Fruit fly (Drosophila melanogaster) whole organism, adult: ENCODE data around the gene mor.

Source experiments
- CG11617 ChIP-seq: fragments of 200-800 bp; sonication (Bioruptor generic); optimal IDR thresholded peaks from 2 replicates; lab custom pipeline; 2017; ENCODE audit warnings: mild to moderate bottlenecking, missing biosample characterization, missing genetic modification reagents, missing genetic modification characterization
- CG12768 ChIP-seq: fragments of 200-800 bp; sonication (Bioruptor generic); optimal IDR thresholded peaks from 2 replicates; lab custom pipeline; 2017; ENCODE audit warnings: missing biosample characterization, missing genetic modification characterization, mild to moderate bottlenecking, moderate library complexity, missing genetic modification reagents
- CG14711 ChIP-seq: fragments of 200-800 bp; sonication (Bioruptor generic); optimal IDR thresholded peaks from 2 replicates; lab custom pipeline; 2018; ENCODE audit warnings: missing biosample characterization, mild to moderate bottlenecking, missing genetic modification characterization, moderate library complexity
- CG1620 ChIP-seq: fragments of 200-800 bp; sonication (Bioruptor generic); optimal IDR thresholded peaks from 2 replicates; lab custom pipeline; 2016; ENCODE audit warnings: missing biosample characterization, missing genetic modification characterization
- CG33017 ChIP-seq: fragments of 200-800 bp; sonication (Bioruptor generic); optimal IDR thresholded peaks from 2 replicates; lab custom pipeline; 2018; ENCODE audit warnings: missing biosample characterization, mild to moderate bottlenecking, missing genetic modification characterization, moderate library complexity
- CG5204 ChIP-seq: fragments of 200-800 bp; sonication (Bioruptor generic); optimal IDR thresholded peaks from 2 replicates; lab custom pipeline; 2016; ENCODE audit warnings: missing biosample characterization, missing genetic modification characterization
- CG7045 ChIP-seq: fragments of 200-800 bp; sonication (Bioruptor generic); optimal IDR thresholded peaks from 2 replicates; lab custom pipeline; 2017; ENCODE audit warnings: missing biosample characterization, mild to moderate bottlenecking, missing genetic modification characterization
- CG7101 ChIP-seq: fragments of 200-800 bp; sonication (Bioruptor generic); optimal IDR thresholded peaks from 2 replicates; lab custom pipeline; 2018; ENCODE audit warnings: missing biosample characterization, mild to moderate bottlenecking, missing genetic modification characterization, moderate library complexity
- Clk ChIP-seq: fragments of 200-800 bp; sonication (Bioruptor generic); optimal IDR thresholded peaks from 2 replicates; lab custom pipeline; 2017; ENCODE audit warnings: missing biosample characterization, missing genetic modification characterization
- Crg-1 ChIP-seq: fragments of 200-800 bp; sonication (Bioruptor generic); optimal IDR thresholded peaks from 2 replicates; lab custom pipeline; 2016; ENCODE audit warnings: missing biosample characterization, missing genetic modification characterization
- Hr96 ChIP-seq: fragments of 200-800 bp; sonication (Bioruptor generic); optimal IDR thresholded peaks from 2 replicates; lab custom pipeline; 2016; ENCODE audit warnings: missing biosample characterization, missing genetic modification characterization
- Mnt ChIP-seq: fragments of 200-800 bp; sonication (Bioruptor generic); optimal IDR thresholded peaks from 2 replicates; lab custom pipeline; 2016; ENCODE audit warnings: missing biosample characterization, mild to moderate bottlenecking, missing genetic modification characterization
- bab1 ChIP-seq: fragments of 200-800 bp; sonication (Bioruptor generic); optimal IDR thresholded peaks from 3 replicates; lab custom pipeline; 2019; ENCODE audit warnings: missing biosample characterization, mild to moderate bottlenecking, missing genetic modification characterization, moderate library complexity
- cic ChIP-seq: fragments of 200-800 bp; sonication (Bioruptor generic); optimal IDR thresholded peaks from 2 replicates; lab custom pipeline; 2017; ENCODE audit warnings: missing biosample characterization, mild to moderate bottlenecking, missing genetic modification characterization, moderate library complexity
- cnc ChIP-seq, 2 experiments: fragments of >200 bp; optimal IDR thresholded peaks; 2 replicates each; lab custom pipeline; 2017
- kay ChIP-seq: fragments of 200-800 bp; sonication (Bioruptor generic); peaks from one replicate; lab custom pipeline; 2016; ENCODE audit warnings: missing biosample characterization, missing genetic modification characterization, borderline replicate concordance
- ovo ChIP-seq: fragments of 200-800 bp; sonication (Bioruptor generic); optimal IDR thresholded peaks from 2 replicates; lab custom pipeline; 2016; ENCODE audit warnings: missing biosample characterization, missing genetic modification characterization
- pad ChIP-seq: fragments of 200-800 bp; sonication (Bioruptor generic); optimal IDR thresholded peaks from 3 replicates; lab custom pipeline; 2017; ENCODE audit warnings: missing biosample characterization, missing genetic modification characterization, mild to moderate bottlenecking, moderate library complexity, missing genetic modification reagents
- tj ChIP-seq: fragments of 200-800 bp; sonication (Bioruptor generic); optimal IDR thresholded peaks from 3 replicates; lab custom pipeline; 2017; ENCODE audit warnings: missing biosample characterization, mild to moderate bottlenecking, missing genetic modification characterization, moderate library complexity
- toe ChIP-seq: fragments of 200-800 bp; sonication (Bioruptor generic); optimal IDR thresholded peaks from 2 replicates; lab custom pipeline; 2016; ENCODE audit warnings: missing biosample characterization, missing genetic modification characterization

mor gene

DNA sequence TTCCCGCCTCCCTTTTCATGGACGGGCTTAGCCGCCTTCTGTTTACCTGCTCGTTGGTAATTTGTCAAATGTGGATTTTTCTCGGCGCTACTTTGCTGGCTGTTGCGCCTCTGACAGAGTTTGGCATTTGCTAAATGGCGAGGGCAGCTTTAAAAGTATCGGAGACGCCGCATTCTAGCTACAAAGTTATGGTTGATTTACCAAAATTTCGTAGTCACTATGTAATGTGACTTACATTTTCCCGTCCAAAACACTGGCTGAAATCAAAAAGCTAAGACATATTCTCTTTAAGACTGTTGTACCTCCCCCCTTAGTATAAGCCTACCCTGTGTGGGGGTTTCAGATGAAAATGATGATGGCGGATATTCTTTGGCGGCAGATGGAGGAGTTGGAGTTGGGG is 25.1 kb downstream of the mor start:
- TF ChIP-seq bab1 (GFP tag; lab: Kevin White, UChicago), result no peak
- TF ChIP-seq CG5204, result no peak
- no peak for TF ChIP-seq Mnt
- TF ChIP-seq kay (GFP tag; lab: Kevin White, UChicago), result no peak
- no peak for TF ChIP-seq Clk (GFP tag; lab: Kevin White, UChicago)
- TF ChIP-seq cic (GFP tag; lab: Kevin White, UChicago), result no peak
- TF ChIP-seq toe (GFP tag; lab: Kevin White, UChicago), result no peak
- TF ChIP-seq ovo (GFP tag; lab: Kevin White, UChicago), result no peak
- no peak for TF ChIP-seq tj (GFP tag; lab: Kevin White, UChicago)
- no peak for TF ChIP-seq Hr96 (GFP tag; lab: Kevin White, UChicago)
- no peak for TF ChIP-seq CG14711 (tag; lab: Kevin White, UChicago)

- TF ChIP-seq Crg-1 (GFP tag; lab: Kevin White, UChicago) (no peak), CG11617 (GFP tag; lab: Kevin White, UChicago) (no peak), bab1 (GFP tag; lab: Kevin White, UChicago) (no peak), ovo (GFP tag; lab: Kevin White, UChicago) (no peak), toe (GFP tag; lab: Kevin White, UChicago) (no peak), CG1620 (GFP tag; lab: Kevin White, UChicago) (no peak), CG12768 (GFP tag; lab: Kevin White, UChicago) (no peak), Mnt (no peak), cic (GFP tag; lab: Kevin White, UChicago) (no peak), cnc (optimal IDR thresholded peaks at IDR 0.05; lab: Kevin White, UChicago) (no peak), CG14711 (tag; lab: Kevin White, UChicago) (no peak)
Measured at dm6 chr3R:15937708-15938107, 35.0 kb downstream of the mor start.

- no peak for TF ChIP-seq ovo (GFP tag; lab: Kevin White, UChicago)
- no peak for TF ChIP-seq kay (GFP tag; lab: Kevin White, UChicago)
- TF ChIP-seq cic (GFP tag; lab: Kevin White, UChicago), result no peak
- TF ChIP-seq bab1 (GFP tag; lab: Kevin White, UChicago), result no peak
- TF ChIP-seq CG12768 (GFP tag; lab: Kevin White, UChicago), result no peak
- TF ChIP-seq CG14711 (tag; lab: Kevin White, UChicago), result no peak
- no peak for TF ChIP-seq pad
- TF ChIP-seq CG33017 (tag; lab: Kevin White, UChicago), result no peak
- no peak for TF ChIP-seq Hr96 (GFP tag; lab: Kevin White, UChicago)
- no peak for TF ChIP-seq tj (GFP tag; lab: Kevin White, UChicago)
- no peak for TF ChIP-seq Clk (GFP tag; lab: Kevin White, UChicago)
- TF ChIP-seq toe (GFP tag; lab: Kevin White, UChicago), result no peak
Measured at dm6 chr3R:15935538-15935937, 37.2 kb downstream of the mor start.

DNA sequence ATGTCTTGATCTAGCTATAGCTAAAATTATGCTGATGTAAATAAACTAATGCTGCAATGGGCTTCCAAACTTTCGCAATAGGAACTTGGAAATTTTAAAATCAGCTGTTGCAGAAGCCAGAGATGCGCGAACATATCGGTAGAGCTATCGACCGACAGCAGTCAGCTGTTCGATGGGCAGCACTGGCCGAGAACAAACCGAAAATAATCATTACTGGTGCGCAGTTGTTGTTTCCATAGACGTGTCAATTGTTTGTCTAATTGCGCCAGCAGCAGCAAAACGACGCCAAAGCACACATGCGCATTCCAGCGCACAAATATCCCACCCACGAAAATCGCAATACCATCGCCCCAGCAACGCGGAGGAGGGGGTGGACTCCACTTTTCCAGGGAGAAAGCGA is 37.8 kb downstream of the mor start, which contains the start of gene Sap47:
Gene Sap47, plus strand, starts transcription at position 149 of the 400 bp plus-strand sequence.
- TF ChIP-seq pad (no peak), Hr96 (GFP tag; lab: Kevin White, UChicago) (no peak), CG14711 (tag; lab: Kevin White, UChicago) (no peak), CG12768 (GFP tag; lab: Kevin White, UChicago) (peak; percentile 25), ovo (GFP tag; lab: Kevin White, UChicago) (no peak), toe (GFP tag; lab: Kevin White, UChicago) (no peak), CG11617 (GFP tag; lab: Kevin White, UChicago) (no peak), CG5204 (no peak), cic (GFP tag; lab: Kevin White, UChicago) (peak; percentile 47), Crg-1 (GFP tag; lab: Kevin White, UChicago) (no peak), CG7045 (GFP tag; lab: Kevin White, UChicago) (no peak), bab1 (GFP tag; lab: Kevin White, UChicago) (peak; percentile 74), kay (GFP tag; lab: Kevin White, UChicago) (no peak), Clk (GFP tag; lab: Kevin White, UChicago) (no peak), cnc (optimal IDR thresholded peaks at IDR 0.05; lab: Kevin White, UChicago) (no peak), Mnt (peak; percentile 44), CG7101 (tag; lab: Kevin White, UChicago) (no peak), CG1620 (GFP tag; lab: Kevin White, UChicago) (peak; percentile 15), CG33017 (tag; lab: Kevin White, UChicago) (no peak), tj (GFP tag; lab: Kevin White, UChicago) (peak; percentile 15)

- TF ChIP-seq Mnt (peak; percentile 28), CG11617 (GFP tag; lab: Kevin White, UChicago) (no peak), bab1 (GFP tag; lab: Kevin White, UChicago) (peak; percentile 37)
Measured at dm6 chr3R:15933609-15934232, 39.0 kb downstream of the mor start, which contains the start of the genes CG5478 and blp. Gene CG5478 (minus strand): TSS chr3R:15933734. Gene blp (plus strand): TSS chr3R:15933847.

dm6 chr3R:15930050-15930449 is 42.7 kb downstream of the mor start:
- TF ChIP-seq CG11617 (GFP tag; lab: Kevin White, UChicago), result no peak
- no peak for TF ChIP-seq kay (GFP tag; lab: Kevin White, UChicago)
- no peak for TF ChIP-seq CG7101 (tag; lab: Kevin White, UChicago)
- no peak for TF ChIP-seq Hr96 (GFP tag; lab: Kevin White, UChicago)
